Worm (Caenorhabditis elegans) whole organism, midembryonic: ENCODE results near the gene twk-16.

Experiments
- flt-1 ChIP-seq: fragments of 200-800 bp; sonication (Bioruptor generic); IDR thresholded peaks from 2 replicates; pipeline ENCODE4 v1.3.6; 2022; ENCODE audit warnings: missing genetic modification characterization, missing compliant biosample characterization
- klf-2 ChIP-seq: fragments of 200-800 bp; sonication (Bioruptor generic); conservative IDR thresholded peaks from 2 replicates; pipeline ENCODE4 v1.3.6; 2022; ENCODE audit warnings: missing genetic modification reagents, missing genetic modification characterization, missing compliant biosample characterization
- ref-1 ChIP-seq: fragments of 200-800 bp; sonication (Bioruptor generic); conservative IDR thresholded peaks from 2 replicates; pipeline ENCODE4 v1.3.6; 2022; ENCODE audit warnings: missing genetic modification reagents, missing genetic modification characterization, missing compliant biosample characterization
- ztf-29 ChIP-seq: fragments of 200-800 bp; sonication (Bioruptor generic); IDR thresholded peaks from 2 replicates; pipeline ENCODE4 v1.3.6; 2022; ENCODE audit warnings: missing genetic modification reagents, missing genetic modification characterization, missing compliant biosample characterization

DNA sequence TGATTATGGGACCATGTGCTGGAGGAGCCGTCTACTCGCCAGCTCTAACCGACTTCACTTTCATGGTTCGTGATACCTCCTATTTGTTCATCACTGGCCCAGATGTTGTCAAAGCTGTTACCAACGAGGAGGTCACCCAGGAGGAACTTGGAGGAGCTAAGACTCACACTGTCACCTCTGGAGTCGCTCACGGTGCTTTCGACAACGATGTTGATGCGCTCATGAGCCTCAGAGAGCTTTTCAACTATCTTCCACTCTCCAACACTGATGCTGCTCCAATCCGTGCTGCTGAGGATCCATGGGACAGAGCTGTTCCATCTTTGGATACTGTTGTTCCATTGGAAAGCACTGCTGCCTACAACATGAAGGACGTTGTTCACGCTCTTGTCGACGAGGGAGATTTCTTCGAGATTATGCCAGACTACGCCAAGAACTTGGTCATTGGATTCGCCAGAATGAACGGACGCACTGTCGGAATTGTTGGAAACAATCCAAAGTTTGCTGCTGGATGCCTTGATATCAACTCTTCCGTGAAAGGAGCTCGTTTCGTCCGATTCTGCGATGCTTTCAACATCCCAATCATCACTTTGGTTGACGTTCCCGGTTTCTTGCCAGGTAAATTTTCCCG is 10.3 kb downstream of the twk-16 start:
- TF ChIP-seq ztf-29 (no peak), klf-2 (GFP tag; lab: Robert Waterston, UW) (no peak), flt-1 (GFP tag; lab: Robert Waterston, UW) (no peak), ref-1 (GFP tag; lab: Robert Waterston, UW) (no peak)
